Worm (Caenorhabditis elegans) whole organism, early embryonic: ENCODE data around the gene lipl-3.

Experiments
- B0310.2 ChIP-seq: sonication (generic microtip); optimal IDR thresholded peaks from 2 replicates; lab custom pipeline; 2016; ENCODE audit warnings: mild to moderate bottlenecking, missing genetic modification characterization, missing compliant biosample characterization
- F13C5.2 ChIP-seq: sonication (generic microtip); optimal IDR thresholded peaks from 2 replicates; lab custom pipeline; 2017; ENCODE audit warnings: mild to moderate bottlenecking, missing genetic modification characterization, inconsistent platforms, missing compliant biosample characterization
- aly-1 ChIP-seq: sonication (generic microtip); optimal IDR thresholded peaks from 2 replicates; lab custom pipeline; 2016; ENCODE audit warnings: missing genetic modification characterization, missing compliant biosample characterization
- ama-1 ChIP-seq: fragments of 150-350 bp; optimal IDR thresholded peaks from 2 replicates; lab custom pipeline; 2014
- ceh-13 ChIP-seq: fragments of 200-800 bp; sonication (Bioruptor generic); optimal IDR thresholded peaks from 2 replicates; lab custom pipeline; 2018; ENCODE audit warnings: mild to moderate bottlenecking, missing genetic modification characterization, missing compliant biosample characterization
- ceh-36 ChIP-seq: sonication (generic microtip); optimal IDR thresholded peaks from 2 replicates; lab custom pipeline; 2016; ENCODE audit warnings: missing genetic modification characterization, inconsistent platforms, missing compliant biosample characterization
- ets-7 ChIP-seq: sonication (generic microtip); optimal IDR thresholded peaks from 2 replicates; lab custom pipeline; 2016; ENCODE audit warnings: missing genotype, missing genetic modification characterization, missing compliant biosample characterization
- flt-1 ChIP-seq: fragments of 200-800 bp; sonication (Bioruptor generic); IDR thresholded peaks from 2 replicates; pipeline ENCODE4 v1.3.6; 2022; ENCODE audit warnings: missing genetic modification characterization, missing compliant biosample characterization
- hmbx-1 ChIP-seq: sonication (generic microtip); optimal IDR thresholded peaks from 2 replicates; lab custom pipeline; 2016; ENCODE audit warnings: mild to moderate bottlenecking, missing genetic modification characterization, missing compliant biosample characterization
- hmg-4 ChIP-seq: fragments of 200-800 bp; sonication (Bioruptor generic); optimal IDR thresholded peaks from 2 replicates; lab custom pipeline; 2018; ENCODE audit warnings: mild to moderate bottlenecking, missing genetic modification characterization, missing compliant biosample characterization
- hnd-1 ChIP-seq: sonication (generic microtip); optimal IDR thresholded peaks from 2 replicates; lab custom pipeline; 2016; ENCODE audit warnings: missing genetic modification characterization, missing compliant biosample characterization
- pes-1 ChIP-seq: fragments of 200-800 bp; sonication (Bioruptor generic); IDR thresholded peaks from 2 replicates; pipeline ENCODE4 v1.3.6; 2022; ENCODE audit warnings: missing genetic modification reagents, missing genetic modification characterization, missing compliant biosample characterization
- scrt-1 ChIP-seq: fragments of 200-800 bp; sonication (Bioruptor generic); IDR thresholded peaks from 2 replicates; pipeline ENCODE4 v1.3.6; 2022; ENCODE audit warnings: missing genetic modification characterization, missing compliant biosample characterization
- sea-1 ChIP-seq: fragments of 200-800 bp; sonication (Bioruptor generic); conservative IDR thresholded peaks from 2 replicates; pipeline ENCODE4 v1.3.6; 2022; ENCODE audit warnings: missing genetic modification characterization, missing compliant biosample characterization
- tbx-11 ChIP-seq: fragments of 200-800 bp; sonication (Bioruptor generic); IDR thresholded peaks from 2 replicates; pipeline ENCODE4 v1.3.6; 2022; ENCODE audit warnings: missing genetic modification characterization, missing compliant biosample characterization
- tbx-37 ChIP-seq: fragments of 200-800 bp; sonication (Bioruptor generic); conservative IDR thresholded peaks from 2 replicates; pipeline ENCODE4 v1.3.6; 2022; ENCODE audit warnings: missing genetic modification reagents, missing genetic modification characterization, missing compliant biosample characterization
- tra-4 ChIP-seq: sonication (generic microtip); optimal IDR thresholded peaks from 2 replicates; lab custom pipeline; 2017; ENCODE audit warnings: missing genetic modification characterization, missing compliant biosample characterization

lipl-3 gene

ce11 chrV:502803-503273, 21.2 kb downstream of the lipl-3 start, which contains the start of gene T01G6.10:
Gene T01G6.10, minus strand, starts transcription at chrV:503223.
- no peak for TF ChIP-seq aly-1 (tag; lab: Kevin White, UChicago)
- no peak for TF ChIP-seq F13C5.2 (tag; lab: Kevin White, UChicago)
- TF ChIP-seq scrt-1 (GFP tag; lab: Robert Waterston, UW): no peak
- TF ChIP-seq hmg-4: no peak
- TF ChIP-seq hmbx-1 (tag; lab: Kevin White, UChicago): no peak
- no peak for TF ChIP-seq ceh-13 (GFP tag; lab: Kevin White, UChicago)
- no peak for TF ChIP-seq tbx-11 (GFP tag; lab: Robert Waterston, UW)
- TF ChIP-seq ceh-36 (tag; lab: Kevin White, UChicago): no peak
- TF ChIP-seq B0310.2 (tag; lab: Kevin White, UChicago): no peak
- no peak for TF ChIP-seq tbx-37 (GFP tag; lab: Robert Waterston, UW)
- no peak for TF ChIP-seq pes-1
- no peak for TF ChIP-seq hnd-1 (tag; lab: Kevin White, UChicago)
- TF ChIP-seq ets-7 (tag; lab: Kevin White, UChicago): no peak
- no peak for TF ChIP-seq sea-1
- no peak for TF ChIP-seq ama-1 (lab: Kevin White, UChicago)
- no peak for TF ChIP-seq flt-1 (GFP tag; lab: Robert Waterston, UW)
- no peak for TF ChIP-seq tra-4 (tag; lab: Kevin White, UChicago)

DNA sequence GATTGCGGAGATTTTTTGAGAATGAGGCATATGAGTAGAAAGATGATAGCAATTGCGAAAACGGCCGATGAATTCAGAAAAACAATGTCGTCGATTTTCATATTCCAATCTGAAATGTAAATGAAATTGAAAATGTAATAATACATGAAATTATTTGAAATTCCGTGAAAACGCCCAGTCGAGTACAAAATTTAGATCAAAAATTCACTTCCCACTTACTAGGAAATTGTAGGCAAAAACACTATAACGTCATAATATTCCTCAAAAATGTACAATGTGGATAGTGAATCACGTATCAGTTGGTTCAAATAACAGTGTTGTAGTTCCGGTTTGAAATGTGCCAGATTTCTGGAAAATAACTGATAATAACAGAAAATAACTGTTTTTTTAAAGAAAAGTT, 22.8 kb downstream of the lipl-3 start, which contains the start of gene str-256:
TSS of gene str-256 (minus strand) at position 101 of the 400 bp plus-strand sequence.
- TF ChIP-seq hmg-4 (no peak), ama-1 (lab: Kevin White, UChicago) (no peak), tra-4 (tag; lab: Kevin White, UChicago) (no peak), scrt-1 (GFP tag; lab: Robert Waterston, UW) (no peak), hmbx-1 (tag; lab: Kevin White, UChicago) (no peak), hnd-1 (tag; lab: Kevin White, UChicago) (no peak), tbx-11 (GFP tag; lab: Robert Waterston, UW) (no peak), ceh-13 (GFP tag; lab: Kevin White, UChicago) (no peak), pes-1 (no peak), B0310.2 (tag; lab: Kevin White, UChicago) (no peak), F13C5.2 (tag; lab: Kevin White, UChicago) (no peak), ets-7 (tag; lab: Kevin White, UChicago) (no peak), sea-1 (no peak), flt-1 (GFP tag; lab: Robert Waterston, UW) (no peak), aly-1 (tag; lab: Kevin White, UChicago) (no peak), tbx-37 (GFP tag; lab: Robert Waterston, UW) (no peak), ceh-36 (tag; lab: Kevin White, UChicago) (no peak)

DNA sequence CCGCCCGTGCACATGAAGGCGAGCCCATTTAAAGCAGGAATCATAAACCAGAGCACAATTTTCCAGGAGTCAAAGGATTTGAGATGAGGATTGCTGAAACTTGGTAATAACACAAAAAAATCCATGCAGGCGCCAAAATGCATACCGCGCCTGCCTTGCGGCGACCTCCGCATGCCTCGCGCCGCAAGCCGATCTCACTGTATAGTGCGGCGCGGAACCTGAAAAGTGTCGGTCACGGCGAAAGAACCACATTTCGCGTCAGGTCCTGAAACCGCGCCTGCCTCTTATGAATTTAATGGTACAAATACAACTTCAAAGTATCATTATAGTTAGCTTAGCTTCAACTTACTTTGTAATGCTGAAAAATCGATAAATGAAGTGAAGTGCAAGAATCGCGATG, 23.5 kb downstream of the lipl-3 start:
- TF ChIP-seq ama-1 (lab: Kevin White, UChicago) (no peak), ets-7 (tag; lab: Kevin White, UChicago) (no peak), F13C5.2 (tag; lab: Kevin White, UChicago) (no peak), tra-4 (tag; lab: Kevin White, UChicago) (no peak), tbx-11 (GFP tag; lab: Robert Waterston, UW) (no peak), hnd-1 (tag; lab: Kevin White, UChicago) (no peak), hmg-4 (no peak), sea-1 (no peak), flt-1 (GFP tag; lab: Robert Waterston, UW) (no peak), tbx-37 (GFP tag; lab: Robert Waterston, UW) (no peak), B0310.2 (tag; lab: Kevin White, UChicago) (no peak), ceh-36 (tag; lab: Kevin White, UChicago) (no peak), pes-1 (no peak), ceh-13 (GFP tag; lab: Kevin White, UChicago) (no peak), aly-1 (tag; lab: Kevin White, UChicago) (no peak), hmbx-1 (tag; lab: Kevin White, UChicago) (no peak), scrt-1 (GFP tag; lab: Robert Waterston, UW) (no peak)

ce11 chrV:497399-497798, 26.6 kb downstream of the lipl-3 start, which contains the start of gene T01G6.1:
Gene T01G6.1, plus strand, starts transcription at chrV:497699.
- TF ChIP-seq hmbx-1 (tag; lab: Kevin White, UChicago) (no peak), ama-1 (lab: Kevin White, UChicago) (no peak), pes-1 (no peak), ceh-13 (GFP tag; lab: Kevin White, UChicago) (no peak)

- no peak for TF ChIP-seq ets-7 (tag; lab: Kevin White, UChicago)
- TF ChIP-seq F13C5.2 (tag; lab: Kevin White, UChicago): no peak
- no peak for TF ChIP-seq sea-1
- TF ChIP-seq ceh-36 (tag; lab: Kevin White, UChicago): no peak
- TF ChIP-seq tra-4 (tag; lab: Kevin White, UChicago): no peak
- TF ChIP-seq tbx-37 (GFP tag; lab: Robert Waterston, UW): no peak
- no peak for TF ChIP-seq tbx-11 (GFP tag; lab: Robert Waterston, UW)
- no peak for TF ChIP-seq pes-1
Measured at ce11 chrV:494284-494683, 29.7 kb downstream of the lipl-3 start, which contains the start of gene nhr-131. Gene nhr-131, plus strand, starts transcription at chrV:494370.

DNA sequence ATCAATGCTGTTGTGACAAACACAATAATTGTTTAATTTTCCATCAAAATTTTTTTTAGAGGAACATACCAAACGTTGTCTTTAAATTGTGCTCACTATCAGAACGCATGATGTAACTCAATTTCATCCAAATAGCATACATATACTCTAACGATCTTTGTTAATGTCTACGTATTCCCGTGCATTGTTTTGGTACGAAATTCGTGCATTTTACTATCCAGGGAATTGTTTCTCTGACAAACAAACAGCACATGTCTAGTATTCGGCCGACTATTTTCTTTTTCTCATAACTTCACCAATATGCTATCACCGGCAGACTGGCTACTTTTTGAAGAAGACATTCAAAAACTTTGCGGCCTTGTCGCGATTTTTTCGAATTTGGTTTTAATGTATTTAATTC, 32.6 kb downstream of the lipl-3 start, which contains the start of gene str-196:
TSS of gene str-196 (plus strand) at position 301 of the 400 bp plus-strand sequence.
- TF ChIP-seq ets-7 (tag; lab: Kevin White, UChicago) (no peak), pes-1 (no peak)

DNA sequence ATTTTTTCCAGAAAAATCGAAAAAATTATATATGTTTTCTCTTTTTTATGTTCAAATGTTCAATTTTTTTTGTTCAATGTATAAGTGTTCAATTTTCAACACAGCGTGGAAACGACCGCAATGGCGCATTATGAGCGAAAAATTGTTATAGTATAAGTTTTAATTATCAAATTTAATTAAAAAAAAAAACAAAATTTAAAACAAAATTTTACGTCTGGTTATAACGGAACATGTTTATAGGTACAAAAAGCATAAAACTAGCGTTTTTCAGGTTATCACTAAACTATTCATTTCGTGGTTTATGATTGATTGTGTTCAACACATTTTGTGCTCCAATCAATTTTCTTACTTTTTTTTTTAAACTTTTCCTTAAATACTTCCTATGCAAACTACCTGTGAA, 34.7 kb downstream of the lipl-3 start, which contains the start of gene nhr-106:
TSS of gene nhr-106 (plus strand) at position 301 of the 400 bp plus-strand sequence.
- TF ChIP-seq hmbx-1 (tag; lab: Kevin White, UChicago) (no peak), scrt-1 (GFP tag; lab: Robert Waterston, UW) (no peak), F13C5.2 (tag; lab: Kevin White, UChicago) (no peak)
